Worm (Caenorhabditis elegans): ENCODE measurements around the gene C08D8.1.

DNA sequence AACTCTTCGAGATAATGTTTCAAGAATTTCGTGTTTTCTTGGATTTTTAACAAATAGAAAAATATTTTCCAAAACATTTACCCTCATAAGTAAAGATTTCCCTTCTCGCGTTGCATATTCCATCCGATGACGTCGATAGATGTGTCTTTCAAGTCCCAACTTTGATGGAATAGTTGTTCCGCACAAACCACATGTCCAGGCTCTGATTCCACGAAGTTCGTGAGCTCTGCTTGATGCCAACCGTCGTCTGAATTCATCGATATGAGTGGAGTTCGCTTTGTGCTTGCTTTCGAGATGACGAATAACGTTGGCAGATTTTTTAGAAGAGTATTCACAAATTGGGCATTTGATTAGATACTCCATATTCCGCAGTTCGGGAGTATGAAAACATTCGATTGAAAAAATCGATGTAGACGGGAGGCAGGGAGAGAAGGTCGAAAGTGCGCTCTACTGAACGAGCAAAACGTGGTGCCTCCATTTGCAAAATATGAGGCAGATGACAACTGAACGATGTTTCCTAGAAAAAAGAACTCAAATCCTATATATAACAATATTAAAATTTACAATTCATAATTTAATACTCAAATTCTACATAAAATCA is 44.5 kb upstream of the C08D8.1 start, which contains the start of gene W02D7.6:
- peak; percentile 52 for TF ChIP-seq ceh-48 (tag; optimal IDR thresholded peaks at IDR 0.05)
- no peak for TF ChIP-seq fkh-10 (GFP tag; optimal IDR thresholded peaks at IDR 0.05)
- TF ChIP-seq hlh-30 (tag; optimal IDR thresholded peaks at IDR 0.05; ENCODE audit: insufficient read depth), result no peak
- TF ChIP-seq ama-1 (optimal IDR thresholded peaks at IDR 0.05), result peak; percentile 19
- TF ChIP-seq ceh-24 (tag; optimal IDR thresholded peaks at IDR 0.05), result no peak
- no peak for TF ChIP-seq nhr-232 (tag; optimal IDR thresholded peaks at IDR 0.05)
- no peak for TF ChIP-seq sox-2 (GFP tag; IDR thresholded peaks at IDR 0.05)
- TF ChIP-seq nhr-11 (tag; optimal IDR thresholded peaks at IDR 0.05), result no peak
- TF ChIP-seq F13H6.1 (tag; optimal IDR thresholded peaks at IDR 0.05), result no peak

Measured in whole organism, late embryonic.